Fruit fly (Drosophila melanogaster) whole organism, adult: Measurements from ENCODE around the gene GstD5.

Source experiments
- CG12768 ChIP-seq: fragments of 200-800 bp; sonication (Bioruptor generic); optimal IDR thresholded peaks from 2 replicates; lab custom pipeline; 2017; ENCODE audit warnings: missing biosample characterization, missing genetic modification characterization, mild to moderate bottlenecking, moderate library complexity, missing genetic modification reagents
- CG14711 ChIP-seq: fragments of 200-800 bp; sonication (Bioruptor generic); optimal IDR thresholded peaks from 2 replicates; lab custom pipeline; 2018; ENCODE audit warnings: missing biosample characterization, mild to moderate bottlenecking, missing genetic modification characterization, moderate library complexity
- CG1620 ChIP-seq: fragments of 200-800 bp; sonication (Bioruptor generic); optimal IDR thresholded peaks from 2 replicates; lab custom pipeline; 2016; ENCODE audit warnings: missing biosample characterization, missing genetic modification characterization
- CG5204 ChIP-seq: fragments of 200-800 bp; sonication (Bioruptor generic); optimal IDR thresholded peaks from 2 replicates; lab custom pipeline; 2016; ENCODE audit warnings: missing biosample characterization, missing genetic modification characterization
- CG7045 ChIP-seq: fragments of 200-800 bp; sonication (Bioruptor generic); optimal IDR thresholded peaks from 2 replicates; lab custom pipeline; 2017; ENCODE audit warnings: missing biosample characterization, mild to moderate bottlenecking, missing genetic modification characterization
- Hr96 ChIP-seq: fragments of 200-800 bp; sonication (Bioruptor generic); optimal IDR thresholded peaks from 2 replicates; lab custom pipeline; 2016; ENCODE audit warnings: missing biosample characterization, missing genetic modification characterization
- Mnt ChIP-seq: fragments of 200-800 bp; sonication (Bioruptor generic); optimal IDR thresholded peaks from 2 replicates; lab custom pipeline; 2016; ENCODE audit warnings: missing biosample characterization, mild to moderate bottlenecking, missing genetic modification characterization
- cic ChIP-seq: fragments of 200-800 bp; sonication (Bioruptor generic); optimal IDR thresholded peaks from 2 replicates; lab custom pipeline; 2017; ENCODE audit warnings: missing biosample characterization, mild to moderate bottlenecking, missing genetic modification characterization, moderate library complexity
- kay ChIP-seq: fragments of 200-800 bp; sonication (Bioruptor generic); peaks from one replicate; lab custom pipeline; 2016; ENCODE audit warnings: missing biosample characterization, missing genetic modification characterization, borderline replicate concordance
- tj ChIP-seq: fragments of 200-800 bp; sonication (Bioruptor generic); optimal IDR thresholded peaks from 3 replicates; lab custom pipeline; 2017; ENCODE audit warnings: missing biosample characterization, mild to moderate bottlenecking, missing genetic modification characterization, moderate library complexity
- toe ChIP-seq: fragments of 200-800 bp; sonication (Bioruptor generic); optimal IDR thresholded peaks from 2 replicates; lab custom pipeline; 2016; ENCODE audit warnings: missing biosample characterization, missing genetic modification characterization

dm6 chr3R:12423997-12424396 is 48.5 kb downstream of the GstD5 start:
- no peak for TF ChIP-seq CG5204 (GFP tag; lab: Kevin White, UChicago)
- TF ChIP-seq Hr96: no peak
- no peak for TF ChIP-seq cic
- TF ChIP-seq tj (GFP tag; lab: Kevin White, UChicago): no peak
- no peak for TF ChIP-seq CG1620
- no peak for TF ChIP-seq kay (GFP tag; lab: Kevin White, UChicago)
- TF ChIP-seq toe (GFP tag; lab: Kevin White, UChicago): no peak
- TF ChIP-seq CG7045 (GFP tag; lab: Kevin White, UChicago): no peak
- no peak for TF ChIP-seq CG14711 (tag; lab: Kevin White, UChicago)
- no peak for TF ChIP-seq CG12768
- TF ChIP-seq Mnt (GFP tag; lab: Kevin White, UChicago): no peak
